Fruit fly (Drosophila melanogaster): ENCODE measurements around the gene CG1812.

dm6 chrX:20492672-20493071 lies 18.7 kb upstream of the CG1812 start:
- TF ChIP-seq gce (GFP tag; IDR thresholded peaks at IDR 0.05) (no peak), Nf-YA (GFP tag; IDR thresholded peaks at IDR 0.05) (no peak), CG1233 (GFP tag; optimal IDR thresholded peaks at IDR 0.05) (no peak), CG3163 (GFP tag; optimal IDR thresholded peaks at IDR 0.05) (no peak), CG8281 (tag; optimal IDR thresholded peaks at IDR 0.05) (no peak), CG17829 (tag; optimal IDR thresholded peaks at IDR 0.05) (no peak), CG6683 (GFP tag; optimal IDR thresholded peaks at IDR 0.05) (no peak), ara (GFP tag; IDR thresholded peaks at IDR 0.05) (no peak), Atf-2 (GFP tag; optimal IDR thresholded peaks at IDR 0.05) (no peak), CG14441 (GFP tag; IDR thresholded peaks at IDR 0.05) (no peak), CG33213 (GFP tag; optimal IDR thresholded peaks at IDR 0.05) (no peak), CG11085 (GFP tag; IDR thresholded peaks at IDR 0.05) (no peak)
